Worm (Caenorhabditis elegans): ENCODE results near the gene pges-2.

Gene pges-2

DNA sequence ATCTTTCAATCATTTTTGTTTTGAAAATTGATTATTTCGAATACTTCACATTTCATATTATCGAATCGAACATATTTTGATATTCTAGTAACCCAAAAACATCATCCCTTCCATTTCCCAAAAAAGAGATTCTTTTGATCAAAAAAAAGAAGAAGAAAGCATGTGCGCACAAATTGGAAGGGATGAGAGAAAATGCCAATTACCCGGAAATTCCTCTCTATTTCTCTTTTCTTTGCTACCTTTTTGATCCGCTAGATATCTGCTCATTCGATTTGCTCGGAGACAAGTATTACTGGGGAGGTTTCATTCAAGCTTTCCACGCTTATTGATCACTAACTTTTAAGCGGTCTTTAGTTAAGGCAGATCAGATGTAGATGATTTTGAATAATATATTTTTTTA, 29.2 kb upstream of the pges-2 start (continued):
- no peak for TF ChIP-seq hlh-17 (GFP tag; optimal IDR thresholded peaks at IDR 0.05; ENCODE audit: borderline replicate concordance)
- TF ChIP-seq efl-3 (GFP tag; optimal IDR thresholded peaks at IDR 0.05) = no peak
- no peak for TF ChIP-seq fkh-4 (tag; optimal IDR thresholded peaks at IDR 0.05; ENCODE audit: borderline replicate concordance)
- TF ChIP-seq C34B4.2 (tag; optimal IDR thresholded peaks at IDR 0.05) = no peak
- TF ChIP-seq xbp-1 (tag; optimal IDR thresholded peaks at IDR 0.05) = no peak
- TF ChIP-seq egl-27 (tag; optimal IDR thresholded peaks at IDR 0.05) = no peak
- TF ChIP-seq aha-1 (tag; optimal IDR thresholded peaks at IDR 0.05) = no peak
- TF ChIP-seq F16B12.6 (tag; optimal IDR thresholded peaks at IDR 0.05) = no peak

DNA sequence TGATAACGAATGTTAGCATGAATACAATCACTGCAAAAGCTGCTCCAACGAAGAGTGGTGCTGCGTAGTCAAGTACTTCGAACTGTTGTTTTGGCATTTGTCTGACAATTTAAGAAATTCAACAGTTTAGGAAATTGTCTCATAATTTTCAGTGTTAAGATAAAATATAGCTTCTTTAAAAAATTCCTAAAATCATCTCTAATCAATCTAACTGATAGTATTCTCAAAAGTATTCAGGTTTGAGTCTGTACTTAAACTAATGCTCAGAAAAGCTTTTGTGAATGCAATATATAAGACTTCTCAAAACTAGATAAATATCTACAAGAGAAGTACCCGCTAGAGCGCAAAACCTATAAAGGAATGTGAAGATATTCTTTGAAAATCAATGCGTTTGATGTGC, 27.3 kb upstream of the pges-2 start, which contains the start of gene R10H10.4:
TSS of gene R10H10.4 (minus strand) at position 101 of the 400 bp plus-strand sequence.
- no peak for TF ChIP-seq hlh-4 (tag; optimal IDR thresholded peaks at IDR 0.05)
- TF ChIP-seq nhr-85 (tag) = no peak
- no peak for TF ChIP-seq unc-98 (GFP tag; IDR thresholded peaks at IDR 0.05)
- no peak for TF ChIP-seq dpl-1 (GFP tag; optimal IDR thresholded peaks at IDR 0.05)
- no peak for TF ChIP-seq blmp-1 (tag; optimal IDR thresholded peaks at IDR 0.05)
- TF ChIP-seq nhr-20 (tag; optimal IDR thresholded peaks at IDR 0.05) = no peak
- no peak for TF ChIP-seq mdl-1 (tag; optimal IDR thresholded peaks at IDR 0.05)
- no peak for TF ChIP-seq nhr-90 (tag; optimal IDR thresholded peaks at IDR 0.05; ENCODE audit: poor library complexity)
- no peak for TF ChIP-seq nhr-71 (tag; optimal IDR thresholded peaks at IDR 0.05)
- TF ChIP-seq ets-5 (GFP tag; IDR thresholded peaks at IDR 0.05) = no peak
- TF ChIP-seq Y116A8C.19 (tag; optimal IDR thresholded peaks at IDR 0.05; ENCODE audit: borderline replicate concordance) = no peak
- TF ChIP-seq dsc-1 (tag; optimal IDR thresholded peaks at IDR 0.05) = no peak

DNA sequence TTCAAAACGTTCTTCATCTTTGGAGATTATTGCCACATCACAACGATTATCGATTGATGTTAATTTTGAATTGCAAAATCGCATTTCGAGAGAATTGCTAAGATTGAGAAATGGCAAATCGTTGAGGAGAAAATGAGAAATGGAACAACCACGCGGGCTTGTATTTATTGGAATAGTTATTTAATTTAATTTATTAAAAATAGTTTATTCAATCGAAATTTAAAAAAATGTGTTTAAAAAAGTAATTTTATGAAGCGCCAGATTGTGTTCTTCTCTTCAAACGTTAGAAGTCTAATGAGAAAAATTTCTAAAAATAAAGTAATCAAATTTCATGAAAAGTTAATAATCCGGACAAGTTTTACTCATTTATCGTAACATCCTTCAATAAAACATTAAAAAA, 24.2 kb upstream of the pges-2 start, which contains the start of gene spe-26:
TSS of gene spe-26 (minus strand) at position 101 of the 400 bp plus-strand sequence.
- TF ChIP-seq elt-2 (tag; optimal IDR thresholded peaks at IDR 0.05) = no peak
- no peak for TF ChIP-seq lir-3 (tag; optimal IDR thresholded peaks at IDR 0.05; ENCODE audit: poor library complexity)
- TF ChIP-seq mep-1 (tag; optimal IDR thresholded peaks at IDR 0.05) = no peak
- TF ChIP-seq egl-27 (tag; optimal IDR thresholded peaks at IDR 0.05) = no peak
- no peak for TF ChIP-seq xbp-1 (tag; optimal IDR thresholded peaks at IDR 0.05)
- no peak for TF ChIP-seq F16B12.6 (tag; optimal IDR thresholded peaks at IDR 0.05)
- TF ChIP-seq nhr-28 (tag; optimal IDR thresholded peaks at IDR 0.05) = no peak
- no peak for TF ChIP-seq elt-3 (tag; optimal IDR thresholded peaks at IDR 0.05)
- no peak for TF ChIP-seq nhr-71 (tag; optimal IDR thresholded peaks at IDR 0.05)
- TF ChIP-seq ceh-82 (tag; optimal IDR thresholded peaks at IDR 0.05) = no peak
- TF ChIP-seq sox-4 (tag; optimal IDR thresholded peaks at IDR 0.05) = no peak
- TF ChIP-seq hlh-17 (GFP tag; optimal IDR thresholded peaks at IDR 0.05; ENCODE audit: borderline replicate concordance) = no peak
- no peak for TF ChIP-seq dpl-1 (GFP tag; optimal IDR thresholded peaks at IDR 0.05)
- no peak for TF ChIP-seq rnt-1 (tag; optimal IDR thresholded peaks at IDR 0.05)
- TF ChIP-seq nhr-237 (tag; optimal IDR thresholded peaks at IDR 0.05) = no peak
- TF ChIP-seq isw-1 (GFP tag; IDR thresholded peaks at IDR 0.05) = no peak

DNA sequence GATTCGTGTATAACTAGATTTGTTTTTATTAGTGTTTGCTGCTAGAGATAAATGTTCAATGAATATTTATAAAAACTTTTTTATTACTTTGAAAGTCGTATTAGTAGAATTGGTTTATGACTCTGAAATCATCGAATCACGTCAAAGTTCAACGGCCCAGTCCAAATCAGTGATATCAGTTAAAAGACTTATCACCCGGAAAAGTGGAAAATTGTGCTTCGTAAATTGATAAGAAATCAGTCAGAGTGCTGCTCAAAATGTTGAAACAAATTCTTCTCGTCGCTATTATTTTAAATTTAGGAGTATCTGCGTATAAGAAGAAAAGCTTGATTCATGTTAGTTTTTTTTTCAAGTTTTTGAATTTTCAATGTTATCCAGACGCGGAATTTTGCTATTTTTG, 20.7 kb upstream of the pges-2 start, which contains the start of gene R10H10.3:
TSS of gene R10H10.3 (plus strand) at position 243 of the 400 bp plus-strand sequence.
- TF ChIP-seq unc-130 (tag; optimal IDR thresholded peaks at IDR 0.05) (no peak), elt-2 (tag; optimal IDR thresholded peaks at IDR 0.05) (peak; percentile 43)

DNA sequence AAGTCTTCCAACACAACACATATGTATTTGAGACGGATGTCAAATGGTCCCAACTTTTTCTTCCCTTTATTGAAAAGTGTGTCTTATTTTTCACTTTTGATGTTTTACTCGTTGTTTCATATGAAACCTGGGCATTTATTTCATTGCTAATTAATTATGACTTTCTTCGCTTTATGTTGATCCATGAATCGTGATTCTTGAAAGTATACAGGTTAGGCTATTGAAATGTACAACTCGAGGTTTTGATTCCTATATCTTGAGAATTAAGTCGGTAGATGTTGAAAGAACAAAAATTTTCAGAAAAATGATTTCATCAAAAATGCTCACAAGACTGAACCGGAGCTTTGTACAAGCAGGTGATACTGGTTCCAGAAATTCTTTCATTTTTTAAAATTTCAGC, 19.5 kb upstream of the pges-2 start, which contains the start of gene nfu-1:
TSS of gene nfu-1 (plus strand) at position 301 of the 400 bp plus-strand sequence.
- TF ChIP-seq aly-2 (tag; optimal IDR thresholded peaks at IDR 0.05) = peak; percentile 27
- no peak for TF ChIP-seq sptf-1 (tag; optimal IDR thresholded peaks at IDR 0.05)
